Fruit fly (Drosophila melanogaster): ENCODE data around the gene Hsc70-1.

The Hsc70-1 gene

dm6 chr3L:14001658-14002523, 28.0 kb downstream of the Hsc70-1 start, which contains the start of the genes Nprl3 and upSET (continued):
- no peak for TF ChIP-seq Fer2 (tag; optimal IDR thresholded peaks at IDR 0.05)
- no peak for TF ChIP-seq CG12769 (tag; optimal IDR thresholded peaks at IDR 0.05)
- TF ChIP-seq CG14050 (GFP tag; IDR thresholded peaks at IDR 0.05) = no peak
- TF ChIP-seq nau (GFP tag; optimal IDR thresholded peaks at IDR 0.05) = no peak
- no peak for TF ChIP-seq CG11247 (GFP tag; IDR thresholded peaks at IDR 0.05)
- no peak for TF ChIP-seq Xbp1 (GFP tag; optimal IDR thresholded peaks at IDR 0.05)
- no peak for TF ChIP-seq Dip3 (GFP tag; optimal IDR thresholded peaks at IDR 0.05)
- no peak for TF ChIP-seq z (GFP tag; IDR thresholded peaks at IDR 0.05)
- no peak for TF ChIP-seq CG3995 (GFP tag; optimal IDR thresholded peaks at IDR 0.05)
- no peak for TF ChIP-seq H2.0 (GFP tag; IDR thresholded peaks at IDR 0.05)
- TF ChIP-seq gcm (GFP tag; optimal IDR thresholded peaks at IDR 0.05) = no peak
- TF ChIP-seq CG10267 (tag; optimal IDR thresholded peaks at IDR 0.05) = peak; percentile 63
- peak; percentile 65 for TF ChIP-seq Ets97D (GFP tag; optimal IDR thresholded peaks at IDR 0.05)
- peak; percentile 77 for TF ChIP-seq stwl (tag; optimal IDR thresholded peaks at IDR 0.05)
- peak; percentile 55 for TF ChIP-seq zen (tag; optimal IDR thresholded peaks at IDR 0.05)
- no peak for TF ChIP-seq CG9817 (tag; optimal IDR thresholded peaks at IDR 0.05)
- TF ChIP-seq Asciz (GFP tag; optimal IDR thresholded peaks at IDR 0.05) = peak; percentile 18
- no peak for TF ChIP-seq sens-2 (GFP tag; IDR thresholded peaks at IDR 0.05)
- no peak for TF ChIP-seq CG7745 (tag; optimal IDR thresholded peaks at IDR 0.05)
- no peak for TF ChIP-seq CG4360 (GFP tag; IDR thresholded peaks at IDR 0.05)
- no peak for TF ChIP-seq CG14667 (GFP tag; IDR thresholded peaks at IDR 0.05)
- TF ChIP-seq wdn (GFP tag; IDR thresholded peaks at IDR 0.05) = no peak
- TF ChIP-seq sd (tag; optimal IDR thresholded peaks at IDR 0.05) = no peak
- no peak for TF ChIP-seq CG10543 (GFP tag; optimal IDR thresholded peaks at IDR 0.05)
- peak in 1 of 2 experiments; percentile 27 for TF ChIP-seq insv (GFP tag; optimal IDR thresholded peaks at IDR 0.05)
- no peak for TF ChIP-seq cwo (GFP tag; optimal IDR thresholded peaks at IDR 0.05)
- peak; percentile 98 for TF ChIP-seq CG9797 (GFP tag; optimal IDR thresholded peaks at IDR 0.05)
- TF ChIP-seq CG9437 (GFP tag; optimal IDR thresholded peaks at IDR 0.05) = no peak
- no peak for TF ChIP-seq esg (GFP tag; conservative IDR thresholded peaks at IDR 0.05)
- no peak for TF ChIP-seq CG10366 (GFP tag; IDR thresholded peaks at IDR 0.05)
- no peak for TF ChIP-seq CG4404 (GFP tag; IDR thresholded peaks at IDR 0.05)
- peak; percentile 60 for TF ChIP-seq Nf-YC (tag; optimal IDR thresholded peaks at IDR 0.05)
- TF ChIP-seq Hr39 (optimal IDR thresholded peaks at IDR 0.05) = no peak
- no peak for TF ChIP-seq Deaf1 (tag; optimal IDR thresholded peaks at IDR 0.05)
- TF ChIP-seq CG31224 (GFP tag; IDR thresholded peaks at IDR 0.05) = no peak
- no peak for TF ChIP-seq sisA (GFP tag; IDR thresholded peaks at IDR 0.05)
- TF ChIP-seq CrebB (tag; optimal IDR thresholded peaks at IDR 0.05) = no peak
- TF ChIP-seq slp2 (GFP tag; optimal IDR thresholded peaks at IDR 0.05) = no peak
- TF ChIP-seq ems (GFP tag; optimal IDR thresholded peaks at IDR 0.05) = no peak
- TF ChIP-seq salm (tag; optimal IDR thresholded peaks at IDR 0.05) = no peak
- TF ChIP-seq CG1792 (GFP tag; optimal IDR thresholded peaks at IDR 0.05) = no peak
- TF ChIP-seq fd64A (GFP tag; optimal IDR thresholded peaks at IDR 0.05) = no peak
- peak; percentile 63 for TF ChIP-seq CG1832 (GFP tag; optimal IDR thresholded peaks at IDR 0.05)
- no peak for TF ChIP-seq cad (GFP tag; optimal IDR thresholded peaks at IDR 0.05)
- TF ChIP-seq MBD-R2 (GFP tag; IDR thresholded peaks at IDR 0.05) = peak; percentile 24; the same call in 1 of the 2 replicates
- no peak for TF ChIP-seq sima (GFP tag; optimal IDR thresholded peaks at IDR 0.05)
- TF ChIP-seq ken (GFP tag; IDR thresholded peaks at IDR 0.05) = no peak
- peak; percentile 11 for TF ChIP-seq CG4617 (GFP tag; optimal IDR thresholded peaks at IDR 0.05; ENCODE audit: borderline replicate concordance)
- no peak for TF ChIP-seq CG16815 (GFP tag; optimal IDR thresholded peaks at IDR 0.05)
- TF ChIP-seq HLH4C (GFP tag; IDR thresholded peaks at IDR 0.05; ENCODE audit: partially characterized antibody) = peak; percentile 79

Data from whole organism, embryonic.